Worm (Caenorhabditis elegans) whole organism, late embryonic: ENCODE data around the gene smg-7.

Experiments used
- C08G9.2 ChIP-seq: sonication (generic microtip); optimal IDR thresholded peaks from 2 replicates; lab custom pipeline; 2016; ENCODE audit warnings: mild to moderate bottlenecking, missing genetic modification characterization, moderate library complexity, missing compliant biosample characterization
- C38D4.7 ChIP-seq: fragments of 200-800 bp; sonication (Bioruptor generic); optimal IDR thresholded peaks from 2 replicates; lab custom pipeline; 2018; ENCODE audit warnings: mild to moderate bottlenecking, missing genetic modification characterization, moderate library complexity, missing compliant biosample characterization
- F13H6.1 ChIP-seq: sonication (generic microtip); optimal IDR thresholded peaks from 2 replicates; lab custom pipeline; 2016; ENCODE audit warnings: missing genetic modification characterization, missing compliant biosample characterization
- K02D7.2 ChIP-seq: sonication (generic microtip); optimal IDR thresholded peaks from 2 replicates; lab custom pipeline; 2017; ENCODE audit warnings: mild to moderate bottlenecking, missing genetic modification characterization, missing compliant biosample characterization
- Y22D7AL.16 ChIP-seq: sonication (generic microtip); optimal IDR thresholded peaks from 2 replicates; lab custom pipeline; 2016; ENCODE audit warnings: missing genetic modification characterization, missing compliant biosample characterization
- ahr-1 ChIP-seq: sonication (generic microtip); optimal IDR thresholded peaks from 2 replicates; lab custom pipeline; 2016; ENCODE audit warnings: missing genetic modification characterization, missing compliant biosample characterization
- ceh-14 ChIP-seq: sonication (generic microtip); optimal IDR thresholded peaks from 2 replicates; lab custom pipeline; 2016; ENCODE audit warnings: missing genotype, missing genetic modification characterization, missing compliant biosample characterization
- ceh-2 ChIP-seq: sonication (generic microtip); optimal IDR thresholded peaks from 2 replicates; lab custom pipeline; 2016; ENCODE audit warnings: missing genotype, missing genetic modification characterization, missing compliant biosample characterization
- ceh-22 ChIP-seq: sonication (generic microtip); optimal IDR thresholded peaks from 2 replicates; lab custom pipeline; 2017; ENCODE audit warnings: missing biosample characterization, missing genetic modification characterization
- ceh-31 ChIP-seq: sonication (generic microtip); optimal IDR thresholded peaks from 2 replicates; lab custom pipeline; 2016; ENCODE audit warnings: missing genetic modification characterization, missing compliant biosample characterization
- ceh-34 ChIP-seq: sonication (generic microtip); optimal IDR thresholded peaks from 2 replicates; lab custom pipeline; 2016; ENCODE audit warnings: mild to moderate bottlenecking, missing genetic modification characterization, missing compliant biosample characterization
- ceh-45 ChIP-seq: fragments of 200-800 bp; sonication (Bioruptor generic); IDR thresholded peaks from 2 replicates; pipeline ENCODE4 v1.3.6; 2022; ENCODE audit warnings: missing genetic modification reagents, missing genetic modification characterization, missing compliant biosample characterization
- ceh-48 ChIP-seq: sonication (generic microtip); optimal IDR thresholded peaks from 2 replicates; lab custom pipeline; 2016; ENCODE audit warnings: missing genetic modification characterization, inconsistent platforms, missing compliant biosample characterization
- ceh-6 ChIP-seq: fragments of 200-800 bp; sonication (Bioruptor generic); optimal IDR thresholded peaks from 2 replicates; lab custom pipeline; 2018; ENCODE audit warnings: mild to moderate bottlenecking, missing genetic modification characterization, missing compliant biosample characterization
- ceh-9 ChIP-seq: sonication (generic microtip); optimal IDR thresholded peaks from 2 replicates; lab custom pipeline; 2016; ENCODE audit warnings: mild to moderate bottlenecking, missing genetic modification characterization, inconsistent platforms, missing compliant biosample characterization
- dve-1 ChIP-seq: sonication (generic microtip); optimal IDR thresholded peaks from 2 replicates; lab custom pipeline; 2017; ENCODE audit warnings: antibody characterized with exemption, mild to moderate bottlenecking, missing genetic modification characterization, missing compliant biosample characterization
- elt-2 ChIP-seq: sonication (generic microtip); optimal IDR thresholded peaks from 2 replicates; lab custom pipeline; 2016; ENCODE audit warnings: missing genetic modification reagents, missing genetic modification characterization, missing compliant biosample characterization
- elt-4 ChIP-seq: sonication (generic microtip); optimal IDR thresholded peaks from 2 replicates; lab custom pipeline; 2016; ENCODE audit warnings: missing genetic modification characterization, missing compliant biosample characterization
- ets-4 ChIP-seq: sonication (generic microtip); optimal IDR thresholded peaks from 2 replicates; lab custom pipeline; 2016; ENCODE audit warnings: missing genetic modification characterization, missing compliant biosample characterization
- eyg-1 ChIP-seq: sonication (generic microtip); optimal IDR thresholded peaks from 2 replicates; lab custom pipeline; 2016; ENCODE audit warnings: missing genotype, missing genetic modification characterization, missing compliant biosample characterization
- fkh-6 ChIP-seq: sonication (generic microtip); optimal IDR thresholded peaks from 2 replicates; lab custom pipeline; 2016; ENCODE audit warnings: missing genetic modification characterization, missing compliant biosample characterization
- gmeb-2 ChIP-seq: sonication (generic microtip); optimal IDR thresholded peaks from 2 replicates; lab custom pipeline; 2016; ENCODE audit warnings: missing genetic modification characterization, inconsistent platforms, missing compliant biosample characterization
- hlh-6 ChIP-seq: sonication (generic microtip); optimal IDR thresholded peaks from 2 replicates; lab custom pipeline; 2016; ENCODE audit warnings: missing genotype, missing genetic modification characterization, missing compliant biosample characterization
- hlh-8 ChIP-seq: sonication (generic microtip); optimal IDR thresholded peaks from 2 replicates; lab custom pipeline; 2016; ENCODE audit warnings: missing genotype, missing genetic modification characterization, missing compliant biosample characterization
- lin-11 ChIP-seq: fragments of 200-800 bp; sonication (Bioruptor generic); optimal IDR thresholded peaks from 2 replicates; lab custom pipeline; 2018; ENCODE audit warnings: mild to moderate bottlenecking, missing genetic modification characterization, missing compliant biosample characterization
- madf-2 ChIP-seq: sonication (generic microtip); optimal IDR thresholded peaks from 2 replicates; lab custom pipeline; 2017; ENCODE audit warnings: missing genetic modification characterization, missing compliant biosample characterization
- nfya-1 ChIP-seq: sonication (generic microtip); optimal IDR thresholded peaks from 2 replicates; lab custom pipeline; 2017; ENCODE audit warnings: missing genetic modification characterization, mild to moderate bottlenecking, missing compliant biosample characterization, antibody characterized with exemption, moderate library complexity
- nhr-232 ChIP-seq: sonication (generic microtip); optimal IDR thresholded peaks from 2 replicates; lab custom pipeline; 2016; ENCODE audit warnings: missing genetic modification characterization, missing compliant biosample characterization
- odd-2 ChIP-seq: sonication (generic microtip); optimal IDR thresholded peaks from 2 replicates; lab custom pipeline; 2017; ENCODE audit warnings: antibody characterized with exemption, mild to moderate bottlenecking, missing genetic modification characterization, missing compliant biosample characterization
- pag-3 ChIP-seq: sonication (generic microtip); optimal IDR thresholded peaks from 2 replicates; lab custom pipeline; 2016; ENCODE audit warnings: missing compliant biosample characterization, missing genetic modification characterization, borderline replicate concordance
- pat-9 ChIP-seq: fragments of 200-800 bp; sonication (Bioruptor generic); optimal IDR thresholded peaks from 2 replicates; lab custom pipeline; 2018; ENCODE audit warnings: mild to moderate bottlenecking, missing genetic modification characterization, moderate library complexity, missing compliant biosample characterization
- pha-2 ChIP-seq: sonication (generic microtip); optimal IDR thresholded peaks from 2 replicates; lab custom pipeline; 2017; ENCODE audit warnings: mild to moderate bottlenecking, missing genetic modification characterization, missing compliant biosample characterization
- pha-4 ChIP-seq: fragments of 150-350 bp; optimal IDR thresholded peaks from 2 replicates; lab custom pipeline; 2018; ENCODE audit warnings: missing biosample characterization, missing genetic modification reagents, missing genetic modification characterization
- pros-1 ChIP-seq: fragments of 150-350 bp; optimal IDR thresholded peaks from 2 replicates; lab custom pipeline; 2014; ENCODE audit warnings: missing biosample characterization, missing genetic modification reagents, missing genetic modification characterization
- ref-2 ChIP-seq: sonication (generic microtip); optimal IDR thresholded peaks from 2 replicates; lab custom pipeline; 2016; ENCODE audit warnings: missing genetic modification characterization, missing compliant biosample characterization
- rnt-1 ChIP-seq: sonication (generic microtip); optimal IDR thresholded peaks from 2 replicates; lab custom pipeline; 2016; ENCODE audit warnings: missing genetic modification characterization, missing compliant biosample characterization
- sdc-2 ChIP-seq: sonication (generic microtip); optimal IDR thresholded peaks from 2 replicates; lab custom pipeline; 2016; ENCODE audit warnings: missing genotype, missing genetic modification characterization, missing compliant biosample characterization
- sox-2 ChIP-seq: fragments of 200-800 bp; sonication (Bioruptor generic); IDR thresholded peaks from 2 replicates; pipeline ENCODE4 v1.3.6; 2022; ENCODE audit warnings: missing genetic modification reagents, missing genetic modification characterization, missing compliant biosample characterization
- syd-9 ChIP-seq: sonication (generic microtip); optimal IDR thresholded peaks from 2 replicates; lab custom pipeline; 2016; ENCODE audit warnings: mild to moderate bottlenecking, missing genetic modification characterization, moderate library complexity, missing compliant biosample characterization
- tbx-2 ChIP-seq: sonication (generic microtip); optimal IDR thresholded peaks from 2 replicates; lab custom pipeline; 2016; ENCODE audit warnings: missing genetic modification characterization, missing compliant biosample characterization
- tbx-7 ChIP-seq: sonication (generic microtip); optimal IDR thresholded peaks from 2 replicates; lab custom pipeline; 2016; ENCODE audit warnings: missing genotype, missing genetic modification characterization, missing compliant biosample characterization
- ttx-3 ChIP-seq: sonication (generic microtip); optimal IDR thresholded peaks from 2 replicates; lab custom pipeline; 2016; ENCODE audit warnings: missing genetic modification reagents, missing genetic modification characterization, missing compliant biosample characterization
- unc-3 ChIP-seq, 2 experiments: fragments of 200-800 bp in 1 of 2; sonication (Bioruptor generic) in 1 of 2; sonication (generic microtip) in 1 of 2; conservative IDR thresholded peaks in 1 of 2; optimal IDR thresholded peaks in 1 of 2; 2 replicates each; pipeline versions ENCODE4 v1.3.6 to Lab custom; 2016 to 2022; ENCODE audit warnings: missing compliant biosample characterization in 2 of 2, missing genetic modification characterization in 2 of 2, missing genetic modification reagents in 1 of 2
- unc-42 ChIP-seq: sonication (generic microtip); optimal IDR thresholded peaks from 2 replicates; lab custom pipeline; 2016; ENCODE audit warnings: missing genotype, missing genetic modification characterization, missing compliant biosample characterization
- zip-5 ChIP-seq: sonication (generic microtip); optimal IDR thresholded peaks from 2 replicates; lab custom pipeline; 2016; ENCODE audit warnings: missing genetic modification characterization, missing compliant biosample characterization

smg-7 gene

ce11 chrIV:6750117-6750516, 7.9 kb upstream of the smg-7 start:
- TF ChIP-seq zip-5 (tag; lab: Kevin White, UChicago): no peak
- TF ChIP-seq hlh-8 (tag; lab: Kevin White, UChicago): no peak
- no peak for TF ChIP-seq pag-3 (tag; lab: Kevin White, UChicago)
- no peak for TF ChIP-seq ets-4 (tag; lab: Kevin White, UChicago)
- no peak for TF ChIP-seq lin-11 (tag; lab: Kevin White, UChicago)
- TF ChIP-seq ceh-9: no peak
- TF ChIP-seq unc-42 (tag; lab: Kevin White, UChicago): no peak
- no peak for TF ChIP-seq eyg-1
- no peak for TF ChIP-seq madf-2
- no peak for TF ChIP-seq Y22D7AL.16 (tag; lab: Kevin White, UChicago)
- no peak for TF ChIP-seq gmeb-2
- TF ChIP-seq ahr-1: no peak
- no peak for TF ChIP-seq hlh-6 (tag; lab: Kevin White, UChicago)
- TF ChIP-seq ceh-22 (tag; lab: Kevin White, UChicago): no peak
- no peak for TF ChIP-seq ceh-48 (tag; lab: Kevin White, UChicago)
- no peak for TF ChIP-seq K02D7.2
- TF ChIP-seq tbx-7 (tag; lab: Kevin White, UChicago): no peak

- TF ChIP-seq syd-9 (no peak), dve-1 (no peak), unc-42 (tag; lab: Kevin White, UChicago) (no peak), ahr-1 (no peak), hlh-6 (tag; lab: Kevin White, UChicago) (no peak)
- TF ChIP-seq, all 69 proteins: peak for 0
Measured at ce11 chrIV:6748491-6748890, 6.2 kb upstream of the smg-7 start, which contains the start of gene lin-45. Gene lin-45 (minus strand): TSS chrIV:6748572.

DNA sequence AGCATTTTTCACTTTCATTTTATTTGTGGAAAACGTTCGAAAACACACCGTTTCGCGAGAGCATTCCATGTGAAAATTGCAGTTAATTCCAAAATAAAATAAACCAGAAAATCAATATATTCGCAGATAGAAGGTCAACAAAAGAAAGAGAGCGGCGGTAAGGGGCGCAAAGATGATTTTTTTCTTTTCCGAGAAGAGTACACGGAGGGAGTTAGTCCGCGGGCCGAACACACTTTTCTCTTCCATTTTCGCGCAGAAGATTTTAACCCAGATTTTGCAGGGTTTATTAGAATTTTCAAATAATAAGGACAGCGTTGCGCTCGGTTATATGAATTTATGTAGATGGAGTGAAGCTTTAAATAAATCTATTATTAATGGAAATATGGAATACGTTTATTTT, 5.4 kb upstream of the smg-7 start:
- no peak for TF ChIP-seq pha-4 (tag; lab: Kevin White, UChicago)
- TF ChIP-seq odd-2 (tag; lab: Kevin White, UChicago): no peak
- TF ChIP-seq syd-9: no peak
- no peak for TF ChIP-seq pros-1
- TF ChIP-seq F13H6.1 (tag; lab: Kevin White, UChicago): no peak
- TF ChIP-seq tbx-7 (tag; lab: Kevin White, UChicago): peak; percentile 62
- no peak for TF ChIP-seq ceh-34 (tag; lab: Kevin White, UChicago)
- no peak for TF ChIP-seq ceh-6
- peak; percentile 1 for TF ChIP-seq elt-2 (tag; lab: Kevin White, UChicago)
- no peak for TF ChIP-seq sox-2
- TF ChIP-seq pat-9 (tag; lab: Kevin White, UChicago): no peak
- peak; percentile 76 for TF ChIP-seq ceh-2 (tag; lab: Kevin White, UChicago)
- no peak for TF ChIP-seq ahr-1
- no peak for TF ChIP-seq nfya-1 (tag; lab: Kevin White, UChicago)
- TF ChIP-seq ceh-14 (tag; lab: Kevin White, UChicago): no peak
- TF ChIP-seq zip-5 (tag; lab: Kevin White, UChicago): peak; percentile 59
- no peak for TF ChIP-seq K02D7.2
- no peak for TF ChIP-seq C38D4.7 (GFP tag; lab: Kevin White, UChicago)
- TF ChIP-seq fkh-6: peak; percentile 28
- TF ChIP-seq ceh-9: no peak
- no peak for TF ChIP-seq sdc-2 (tag; lab: Kevin White, UChicago)
- TF ChIP-seq ref-2 (tag; lab: Kevin White, UChicago): peak; percentile 30
- TF ChIP-seq nhr-232: no peak
- peak; percentile 85 for TF ChIP-seq tbx-2
- TF ChIP-seq ceh-45 (GFP tag; lab: Robert Waterston, UW): no peak
- TF ChIP-seq elt-4 (tag; lab: Kevin White, UChicago): no peak
- TF ChIP-seq rnt-1: peak; percentile 15
- TF ChIP-seq ttx-3 (tag; lab: Kevin White, UChicago): no peak
- peak; percentile 83 for TF ChIP-seq C08G9.2
- no peak for TF ChIP-seq unc-3 (GFP tag; conservative IDR thresholded peaks at IDR 0.05; lab: Robert Waterston, UW)
- no peak for TF ChIP-seq unc-3 (tag; optimal IDR thresholded peaks at IDR 0.05; lab: Kevin White, UChicago)
- peak; percentile 84 for TF ChIP-seq ceh-31 (tag; lab: Kevin White, UChicago)
- TF ChIP-seq ets-4 (tag; lab: Kevin White, UChicago): peak; percentile 70
- TF ChIP-seq pha-2 (tag; lab: Kevin White, UChicago): no peak
